Worm (Caenorhabditis elegans) whole organism, L2 larva: Measurements from ENCODE around the gene K09F6.3.

ENCODE experiments used
- ceh-82 ChIP-seq: fragments of 150-350 bp; optimal IDR thresholded peaks from 2 replicates; lab custom pipeline; 2014; ENCODE audit warnings: missing biosample characterization, missing genetic modification characterization
- elt-1 ChIP-seq: fragments of 150-350 bp; optimal IDR thresholded peaks from 2 replicates; lab custom pipeline; 2014; ENCODE audit warnings: missing biosample characterization, missing genetic modification characterization
- mdl-1 ChIP-seq, 2 experiments: fragments of 150-350 bp in 1 of 2; sonication (generic microtip) in 1 of 2; optimal IDR thresholded peaks; 2 replicates each; lab custom pipeline; 2017; ENCODE audit warnings: missing biosample characterization in 2 of 2, missing genetic modification characterization in 2 of 2
- nhr-12 ChIP-seq: fragments of 150-350 bp; optimal IDR thresholded peaks from 2 replicates; lab custom pipeline; 2014; ENCODE audit warnings: missing biosample characterization, missing genetic modification characterization
- skn-1 ChIP-seq: sonication (generic microtip); optimal IDR thresholded peaks from 2 replicates; lab custom pipeline; 2017; ENCODE audit warnings: missing biosample characterization, missing genetic modification characterization
- unc-62 ChIP-seq: fragments of 150-350 bp; optimal IDR thresholded peaks from 2 replicates; lab custom pipeline; 2014; ENCODE audit warnings: missing biosample characterization, missing genetic modification reagents, missing genetic modification characterization
- ztf-4 ChIP-seq: fragments of 150-350 bp; optimal IDR thresholded peaks from 2 replicates; lab custom pipeline; 2014; ENCODE audit warnings: missing biosample characterization, missing genetic modification characterization

- TF ChIP-seq nhr-12 = no peak
- no peak for TF ChIP-seq elt-1 (tag; lab: Kevin White, UChicago)
- TF ChIP-seq ceh-82 (tag; lab: Kevin White, UChicago) = no peak
- TF ChIP-seq unc-62 (GFP tag; lab: Kevin White, UChicago) = no peak
- TF ChIP-seq mdl-1 (tag; optimal IDR thresholded peaks at IDR 0.05; lab: Kevin White, UChicago) = no peak
- TF ChIP-seq ztf-4 (tag; lab: Kevin White, UChicago) = no peak
- no peak for TF ChIP-seq skn-1 (tag; lab: Kevin White, UChicago)
These were observed 48.8 kb upstream of the K09F6.3 start for ce11 chrII:2206064-2206722.
